Worm (Caenorhabditis elegans) whole organism, L2 larva: ENCODE results near the gene hpo-10.

Experiments used
- C34F6.9 ChIP-seq: fragments of 150-350 bp; optimal IDR thresholded peaks from 2 replicates; lab custom pipeline; 2014; ENCODE audit warnings: missing biosample characterization, missing genetic modification characterization
- F13H6.1 ChIP-seq: sonication (generic microtip); optimal IDR thresholded peaks from 2 replicates; lab custom pipeline; 2016; ENCODE audit warnings: missing genetic modification characterization, missing compliant biosample characterization
- R02D3.7 ChIP-seq: fragments of 150-350 bp; optimal IDR thresholded peaks from 2 replicates; lab custom pipeline; 2014; ENCODE audit warnings: missing biosample characterization, missing genetic modification characterization
- Y55F3AM.14 ChIP-seq: fragments of 200-800 bp; sonication (Bioruptor generic); optimal IDR thresholded peaks from 2 replicates; lab custom pipeline; 2018; ENCODE audit warnings: mild to moderate bottlenecking, missing genetic modification characterization, missing compliant biosample characterization
- ZK546.5 ChIP-seq: sonication (generic microtip); optimal IDR thresholded peaks from 2 replicates; lab custom pipeline; 2017; ENCODE audit warnings: missing biosample characterization, missing genetic modification characterization
- alr-1 ChIP-seq: fragments of 150-350 bp; optimal IDR thresholded peaks from 2 replicates; lab custom pipeline; 2014; ENCODE audit warnings: missing biosample characterization, missing genetic modification characterization
- aly-2 ChIP-seq: fragments of 150-350 bp; optimal IDR thresholded peaks from 2 replicates; lab custom pipeline; 2014; ENCODE audit warnings: missing biosample characterization, missing genetic modification characterization
- ama-1 ChIP-seq: fragments of 150-350 bp; optimal IDR thresholded peaks from 2 replicates; lab custom pipeline; 2018; ENCODE audit warnings: inconsistent platforms
- ceh-82 ChIP-seq: fragments of 150-350 bp; optimal IDR thresholded peaks from 2 replicates; lab custom pipeline; 2014; ENCODE audit warnings: missing biosample characterization, missing genetic modification characterization
- crh-2 ChIP-seq: sonication (generic microtip); optimal IDR thresholded peaks from 2 replicates; lab custom pipeline; 2017; ENCODE audit warnings: missing biosample characterization, missing genetic modification characterization
- dmd-4 ChIP-seq: sonication (generic microtip); optimal IDR thresholded peaks from 2 replicates; lab custom pipeline; 2017; ENCODE audit warnings: missing biosample characterization, missing genetic modification characterization
- egl-27 ChIP-seq: sonication (generic microtip); optimal IDR thresholded peaks from 3 replicates; lab custom pipeline; 2017; ENCODE audit warnings: missing biosample characterization, missing genetic modification reagents, missing genetic modification characterization
- elt-1 ChIP-seq: fragments of 150-350 bp; optimal IDR thresholded peaks from 2 replicates; lab custom pipeline; 2014; ENCODE audit warnings: missing biosample characterization, missing genetic modification characterization
- elt-3 ChIP-seq: sonication (generic microtip); optimal IDR thresholded peaks from 2 replicates; lab custom pipeline; 2017; ENCODE audit warnings: missing biosample characterization, missing genetic modification characterization
- fos-1 ChIP-seq: fragments of 150-350 bp; optimal IDR thresholded peaks from 2 replicates; lab custom pipeline; 2014; ENCODE audit warnings: missing biosample characterization, missing genetic modification characterization
- gmeb-1 ChIP-seq: fragments of 150-350 bp; optimal IDR thresholded peaks from 2 replicates; lab custom pipeline; 2014; ENCODE audit warnings: missing biosample characterization, missing genetic modification characterization
- lin-13 ChIP-seq: fragments of 150-350 bp; optimal IDR thresholded peaks from 2 replicates; lab custom pipeline; 2014; ENCODE audit warnings: missing biosample characterization, missing genetic modification reagents, missing genetic modification characterization
- lin-39 ChIP-seq: fragments of 150-350 bp; optimal IDR thresholded peaks from 2 replicates; lab custom pipeline; 2014; ENCODE audit warnings: missing biosample characterization, missing genetic modification reagents, missing genetic modification characterization
- lsy-2 ChIP-seq, 2 experiments: fragments of 150-350 bp in 1 of 2; sonication (generic microtip) in 1 of 2; optimal IDR thresholded peaks; 2 replicates each; lab custom pipeline; 2014 to 2017; ENCODE audit warnings: missing biosample characterization in 2 of 2, missing genetic modification characterization in 2 of 2
- mbf-1 ChIP-seq: sonication (generic microtip); optimal IDR thresholded peaks from 2 replicates; lab custom pipeline; 2017; ENCODE audit warnings: missing biosample characterization, missing genetic modification characterization
- mdl-1 ChIP-seq, 2 experiments: fragments of 150-350 bp in 1 of 2; sonication (generic microtip) in 1 of 2; optimal IDR thresholded peaks; 2 replicates each; lab custom pipeline; 2017; ENCODE audit warnings: missing biosample characterization in 2 of 2, missing genetic modification characterization in 2 of 2
- nhr-10 ChIP-seq: sonication (generic microtip); optimal IDR thresholded peaks from 2 replicates; lab custom pipeline; 2017; ENCODE audit warnings: missing biosample characterization, missing genetic modification characterization
- nhr-11 ChIP-seq: fragments of 150-350 bp; optimal IDR thresholded peaks from 2 replicates; lab custom pipeline; 2014; ENCODE audit warnings: missing biosample characterization, missing genetic modification characterization
- nhr-12 ChIP-seq: fragments of 150-350 bp; optimal IDR thresholded peaks from 2 replicates; lab custom pipeline; 2014; ENCODE audit warnings: missing biosample characterization, missing genetic modification characterization
- nhr-129 ChIP-seq: fragments of 150-350 bp; optimal IDR thresholded peaks from 2 replicates; lab custom pipeline; 2014; ENCODE audit warnings: missing biosample characterization, missing genetic modification characterization
- nhr-21 ChIP-seq: fragments of 150-350 bp; optimal IDR thresholded peaks from 2 replicates; lab custom pipeline; 2014; ENCODE audit warnings: missing biosample characterization, missing genetic modification characterization
- nhr-23 ChIP-seq: fragments of 150-350 bp; optimal IDR thresholded peaks from 2 replicates; lab custom pipeline; 2014; ENCODE audit warnings: missing biosample characterization, missing genetic modification reagents, missing genetic modification characterization
- nhr-237 ChIP-seq: fragments of 150-350 bp; optimal IDR thresholded peaks from 2 replicates; lab custom pipeline; 2014; ENCODE audit warnings: missing biosample characterization, missing genetic modification characterization
- nhr-25 ChIP-seq: fragments of 150-350 bp; sonication (generic microtip); optimal IDR thresholded peaks from 3 replicates; lab custom pipeline; 2014; ENCODE audit warnings: missing biosample characterization, missing genetic modification characterization
- nhr-6 ChIP-seq: fragments of 150-350 bp; optimal IDR thresholded peaks from 2 replicates; lab custom pipeline; 2014; ENCODE audit warnings: missing biosample characterization, missing genetic modification characterization
- nhr-77 ChIP-seq: fragments of 150-350 bp; optimal IDR thresholded peaks from 2 replicates; lab custom pipeline; 2014; ENCODE audit warnings: missing biosample characterization, missing genetic modification characterization
- peb-1 ChIP-seq: fragments of 150-350 bp; optimal IDR thresholded peaks from 2 replicates; lab custom pipeline; 2014; ENCODE audit warnings: missing biosample characterization, missing genetic modification characterization
- skn-1 ChIP-seq: sonication (generic microtip); optimal IDR thresholded peaks from 2 replicates; lab custom pipeline; 2017; ENCODE audit warnings: missing biosample characterization, missing genetic modification characterization
- sma-9 ChIP-seq, 2 experiments: fragments of 150-350 bp in 1 of 2; sonication (generic microtip) in 1 of 2; optimal IDR thresholded peaks; 2 replicates each; lab custom pipeline; 2014 to 2016; ENCODE audit warnings: missing genetic modification characterization in 2 of 2, mild to moderate bottlenecking in 1 of 2, missing biosample characterization in 1 of 2, missing compliant biosample characterization in 1 of 2, missing genetic modification reagents in 1 of 2, moderate library complexity in 1 of 2
- snpc-4 ChIP-seq: fragments of 150-350 bp; optimal IDR thresholded peaks from 2 replicates; lab custom pipeline; 2014; ENCODE audit warnings: missing biosample characterization, missing genetic modification characterization
- unc-39 ChIP-seq: fragments of 150-350 bp; optimal IDR thresholded peaks from 2 replicates; lab custom pipeline; 2014; ENCODE audit warnings: missing biosample characterization, missing genetic modification characterization
- unc-62 ChIP-seq: fragments of 150-350 bp; optimal IDR thresholded peaks from 2 replicates; lab custom pipeline; 2014; ENCODE audit warnings: missing biosample characterization, missing genetic modification reagents, missing genetic modification characterization
- ztf-1 ChIP-seq: fragments of 200-800 bp; sonication (Bioruptor generic); conservative IDR thresholded peaks from 2 replicates; pipeline ENCODE4 v1.3.6; 2022; ENCODE audit warnings: missing genetic modification characterization, missing compliant biosample characterization
- ztf-11 ChIP-seq: sonication (generic microtip); optimal IDR thresholded peaks from 2 replicates; lab custom pipeline; 2017; ENCODE audit warnings: missing biosample characterization, missing genetic modification characterization
- ztf-4 ChIP-seq: fragments of 150-350 bp; optimal IDR thresholded peaks from 2 replicates; lab custom pipeline; 2014; ENCODE audit warnings: missing biosample characterization, missing genetic modification characterization

The hpo-10 gene

DNA sequence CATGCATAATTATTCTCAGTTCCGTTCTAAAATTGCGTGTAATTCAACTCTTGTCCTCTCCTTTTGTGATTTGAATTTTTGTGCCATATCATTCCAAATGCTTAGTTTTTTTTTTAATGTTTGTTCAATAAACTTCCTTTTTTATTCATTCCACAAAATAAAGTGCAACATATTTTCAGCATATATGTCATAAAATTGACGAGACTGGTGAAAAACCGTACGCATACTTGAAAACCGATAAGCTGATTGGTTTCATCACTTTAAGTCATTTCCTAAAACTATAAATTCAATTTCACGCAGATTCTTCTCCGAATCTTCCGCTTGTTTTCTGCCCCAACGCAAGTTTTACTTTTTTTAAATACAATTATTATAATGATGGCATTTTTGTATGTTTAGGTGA, 20.3 kb upstream of the hpo-10 start, which contains the start of gene dpf-4:
Gene dpf-4, plus strand, starts transcription at position 301 of the 400 bp plus-strand sequence.
- no peak for TF ChIP-seq alr-1 (tag; lab: Kevin White, UChicago)

DNA sequence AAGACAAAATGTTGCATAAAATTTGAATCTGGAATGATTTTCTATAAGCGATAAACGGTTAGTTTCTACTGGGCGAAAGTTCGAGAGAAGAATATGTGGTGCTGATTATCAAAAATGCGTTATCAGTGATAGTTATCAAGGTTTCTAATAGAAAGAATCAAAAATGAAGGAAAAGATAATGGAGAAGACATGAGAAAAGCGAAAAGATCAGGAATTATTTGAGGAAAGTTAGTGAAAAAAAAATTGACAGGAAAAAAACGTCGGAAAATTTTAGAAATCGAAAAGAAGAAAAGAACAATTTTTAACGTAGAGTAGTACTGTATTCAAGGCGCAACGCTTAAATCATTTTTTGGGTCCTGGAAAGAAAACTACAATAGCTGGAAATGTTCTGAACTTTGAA, 15.5 kb upstream of the hpo-10 start, which contains the start of gene dnpp-1:
Gene dnpp-1, minus strand, starts transcription at position 30 of the 400 bp plus-strand sequence.
- TF ChIP-seq skn-1 (tag; lab: Kevin White, UChicago) (peak; percentile 72), fos-1 (tag; lab: Kevin White, UChicago) (peak; percentile 87), unc-39 (tag; lab: Kevin White, UChicago) (no peak), crh-2 (tag; lab: Kevin White, UChicago) (peak; percentile 63)

DNA sequence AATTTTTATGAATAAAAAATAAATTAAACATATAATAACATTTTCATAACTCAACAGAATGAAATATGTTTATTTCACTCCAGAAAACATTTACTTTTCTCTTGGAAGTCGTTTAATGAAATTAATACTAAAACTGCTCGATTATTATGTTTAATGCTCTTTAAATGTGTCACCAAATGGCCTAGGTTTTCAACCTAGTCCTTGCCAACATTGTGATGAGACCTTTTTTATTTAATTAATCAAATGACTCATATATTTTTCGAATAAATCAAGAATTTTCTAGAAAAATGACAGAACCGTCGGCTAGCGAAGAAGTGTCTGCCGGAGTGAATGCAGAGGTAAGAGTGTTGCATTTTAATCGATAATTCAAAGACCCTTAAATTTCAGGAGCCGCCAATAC, 15.0 kb upstream of the hpo-10 start, which contains the start of gene rabn-5:
Gene rabn-5, plus strand, starts transcription at position 284 of the 400 bp plus-strand sequence.
- TF ChIP-seq dmd-4 (tag; lab: Kevin White, UChicago) (no peak), nhr-23 (tag; lab: Kevin White, UChicago) (no peak), elt-1 (tag; lab: Kevin White, UChicago) (no peak), C34F6.9 (tag; lab: Kevin White, UChicago) (peak; percentile 53), fos-1 (tag; lab: Kevin White, UChicago) (peak; percentile 57)

DNA sequence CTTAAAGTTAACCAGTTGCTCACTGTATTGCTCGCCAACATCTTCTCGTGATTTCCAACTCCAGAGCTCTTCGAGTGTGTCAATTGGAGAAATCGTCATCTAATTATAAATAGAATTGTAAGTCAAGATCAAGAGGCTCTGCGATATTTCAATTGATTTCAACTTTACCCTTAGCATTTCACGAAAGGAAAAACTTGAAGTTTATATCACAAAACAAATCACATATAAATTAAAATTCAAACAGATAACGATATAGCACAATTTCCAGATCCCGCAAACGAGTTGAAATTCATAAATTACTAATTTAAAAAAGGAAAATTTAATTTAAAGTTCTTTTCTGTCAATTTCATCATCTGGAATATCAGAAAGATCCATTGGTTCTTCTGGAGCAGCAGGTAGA, 10.9 kb upstream of the hpo-10 start, which contains the start of gene eng-1:
Gene eng-1, minus strand, starts transcription at position 101 of the 400 bp plus-strand sequence.
- TF ChIP-seq nhr-77 (tag; lab: Kevin White, UChicago) (no peak), gmeb-1 (tag; lab: Kevin White, UChicago) (no peak), elt-1 (tag; lab: Kevin White, UChicago) (no peak), nhr-12 (no peak), snpc-4 (tag; lab: Kevin White, UChicago) (no peak), ZK546.5 (no peak), lin-39 (tag; lab: Kevin White, UChicago) (no peak), ama-1 (lab: Kevin White, UChicago) (no peak)

DNA sequence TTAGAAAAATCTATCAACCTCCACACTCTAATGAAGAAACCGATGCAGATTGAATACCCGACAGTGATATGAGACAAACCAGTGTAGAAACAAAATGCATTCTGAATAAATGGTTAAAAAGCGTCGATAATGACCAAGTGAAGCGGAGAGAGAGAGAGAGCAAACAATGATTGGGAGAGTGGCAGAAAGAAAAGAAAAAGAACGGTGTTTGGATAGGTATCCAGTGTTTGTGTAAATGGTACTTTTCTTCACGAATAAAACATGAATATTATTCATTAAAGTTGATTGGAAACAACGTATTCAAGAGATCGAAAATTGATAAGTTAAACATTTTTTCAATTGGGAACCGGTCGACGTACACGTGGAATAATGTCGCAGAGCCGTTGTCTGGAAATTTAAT, 9.9 kb upstream of the hpo-10 start, which contains the start of gene F01F1.15:
Gene F01F1.15, minus strand, starts transcription at position 101 of the 400 bp plus-strand sequence.
- TF ChIP-seq unc-39 (tag; lab: Kevin White, UChicago), result no peak
- no peak for TF ChIP-seq ZK546.5
- no peak for TF ChIP-seq egl-27 (tag; lab: Kevin White, UChicago)
- TF ChIP-seq lsy-2 (tag; optimal IDR thresholded peaks at IDR 0.05; lab: Kevin White, UChicago), result no peak
- no peak for TF ChIP-seq nhr-6 (tag; lab: Kevin White, UChicago)
- TF ChIP-seq crh-2 (tag; lab: Kevin White, UChicago), result no peak
- TF ChIP-seq ztf-11, result no peak
- TF ChIP-seq ztf-4, result no peak
- no peak for TF ChIP-seq F13H6.1 (tag; lab: Kevin White, UChicago)
- TF ChIP-seq mbf-1 (tag; lab: Kevin White, UChicago), result no peak
- no peak for TF ChIP-seq snpc-4 (tag; lab: Kevin White, UChicago)
- no peak for TF ChIP-seq aly-2 (tag; lab: Kevin White, UChicago)
- TF ChIP-seq R02D3.7, result no peak

DNA sequence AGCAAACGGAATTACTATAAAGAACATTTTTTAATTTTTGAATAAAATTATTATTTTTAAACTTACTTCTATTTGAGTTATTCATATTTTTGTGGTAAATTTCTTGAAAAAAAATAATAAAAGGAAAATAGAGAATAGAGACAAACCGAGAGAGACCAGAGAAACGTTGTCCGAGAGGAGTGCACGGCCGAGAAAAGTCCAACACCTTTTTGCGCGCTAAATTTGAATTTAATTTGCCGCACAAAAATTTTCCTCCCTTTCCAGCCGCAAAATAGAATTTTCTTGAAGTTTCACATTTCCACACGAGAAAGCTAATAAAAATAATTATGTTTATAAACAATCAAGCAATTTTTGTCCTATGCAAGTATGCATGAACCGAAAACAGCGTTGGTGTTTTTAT, 7.5 kb upstream of the hpo-10 start, which contains the start of the genes F01F1.11 and F01F1.3:
Gene F01F1.11, minus strand, starts transcription at position 118 of the 400 bp plus-strand sequence.
Gene F01F1.3, plus strand, starts transcription at position 179 of the 400 bp plus-strand sequence.
- TF ChIP-seq nhr-11 (tag; lab: Kevin White, UChicago), result no peak
- TF ChIP-seq elt-3 (tag; lab: Kevin White, UChicago), result no peak
- peak; percentile 77 for TF ChIP-seq nhr-25
- TF ChIP-seq ztf-4, result peak; percentile 5
- no peak for TF ChIP-seq peb-1 (tag; lab: Kevin White, UChicago)
- peak; percentile 95 for TF ChIP-seq gmeb-1 (tag; lab: Kevin White, UChicago)
- peak; percentile 60 for TF ChIP-seq C34F6.9 (tag; lab: Kevin White, UChicago)
- TF ChIP-seq snpc-4 (tag; lab: Kevin White, UChicago), result peak; percentile 30
- peak; percentile 82 for TF ChIP-seq crh-2 (tag; lab: Kevin White, UChicago)
- TF ChIP-seq mdl-1 (tag; optimal IDR thresholded peaks at IDR 0.05; lab: Kevin White, UChicago), result no peak
- TF ChIP-seq nhr-237, result no peak
- TF ChIP-seq egl-27 (tag; lab: Kevin White, UChicago), result peak; percentile 68
- no peak for TF ChIP-seq nhr-12
- TF ChIP-seq dmd-4 (tag; lab: Kevin White, UChicago), result no peak
- no peak for TF ChIP-seq ztf-11
- no peak for TF ChIP-seq ztf-1
- TF ChIP-seq ceh-82 (tag; lab: Kevin White, UChicago), result no peak
- TF ChIP-seq mbf-1 (tag; lab: Kevin White, UChicago), result no peak
- TF ChIP-seq nhr-10, result no peak
- TF ChIP-seq ZK546.5, result no peak
- TF ChIP-seq lin-39 (tag; lab: Kevin White, UChicago), result no peak
- TF ChIP-seq aly-2 (tag; lab: Kevin White, UChicago), result no peak
- TF ChIP-seq nhr-21 (tag; lab: Kevin White, UChicago), result peak; percentile 76
- no peak for TF ChIP-seq ama-1 (lab: Kevin White, UChicago)
- no peak for TF ChIP-seq Y55F3AM.14 (GFP tag; lab: Kevin White, UChicago)
- TF ChIP-seq unc-62, result no peak
- peak; percentile 40 for TF ChIP-seq nhr-129 (tag; lab: Kevin White, UChicago)
- TF ChIP-seq lin-13, result peak; percentile 69
- TF ChIP-seq R02D3.7, result no peak
- TF ChIP-seq sma-9 (GFP tag; optimal IDR thresholded peaks at IDR 0.05; lab: Kevin White, UChicago), result peak; percentile 88
- TF ChIP-seq sma-9 (tag; optimal IDR thresholded peaks at IDR 0.05; lab: Kevin White, UChicago), result no peak
- TF ChIP-seq lsy-2 (tag; optimal IDR thresholded peaks at IDR 0.05; lab: Kevin White, UChicago), result peak; percentile 48 to 90
- peak; percentile 33 for TF ChIP-seq fos-1 (tag; lab: Kevin White, UChicago)
- no peak for TF ChIP-seq skn-1 (tag; lab: Kevin White, UChicago)
